Worm (Caenorhabditis elegans) whole organism, midembryonic: Measurements from ENCODE around the gene C23G10.1.

Experiments
- cog-1 ChIP-seq: sonication (generic microtip); optimal IDR thresholded peaks from 2 replicates; lab custom pipeline; 2016; ENCODE audit warnings: missing genetic modification characterization, missing compliant biosample characterization
- flt-1 ChIP-seq: fragments of 200-800 bp; sonication (Bioruptor generic); IDR thresholded peaks from 2 replicates; pipeline ENCODE4 v1.3.6; 2022; ENCODE audit warnings: missing genetic modification characterization, missing compliant biosample characterization

DNA sequence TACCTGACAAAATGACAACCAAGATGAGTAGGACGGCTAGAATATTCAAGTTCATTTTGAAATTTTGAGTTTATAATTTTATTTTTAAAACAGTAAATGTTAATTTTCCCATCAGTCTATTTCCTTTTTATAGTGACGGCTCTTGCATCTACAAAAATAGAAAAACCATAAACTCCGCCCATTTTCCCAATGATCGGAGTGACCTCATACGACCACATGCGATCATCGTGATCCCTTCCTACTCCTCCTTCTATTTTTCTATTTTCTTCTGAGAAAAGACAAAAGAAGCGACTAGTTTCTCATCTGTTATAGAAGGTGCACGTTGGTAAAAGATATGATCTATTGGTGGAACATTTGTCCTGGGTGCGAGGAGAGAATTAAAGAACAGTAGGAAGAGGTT, 6.4 kb downstream of the C23G10.1 start, which contains the start of gene C23G10.11:
- TF ChIP-seq cog-1 (tag; lab: Kevin White, UChicago), result no peak
- TF ChIP-seq flt-1, result no peak
